Fruit fly (Drosophila melanogaster) S2 (cell line): ENCODE data around the gene gny.

Experiments
- CG8478 ChIP-seq: fragments of >200 bp; optimal IDR thresholded peaks from 2 replicates; lab custom pipeline; 2018
- CTCF ChIP-seq, 2 experiments: fragments of >200 bp; optimal IDR thresholded peaks; 2 replicates each; lab custom pipeline; 2018

DNA sequence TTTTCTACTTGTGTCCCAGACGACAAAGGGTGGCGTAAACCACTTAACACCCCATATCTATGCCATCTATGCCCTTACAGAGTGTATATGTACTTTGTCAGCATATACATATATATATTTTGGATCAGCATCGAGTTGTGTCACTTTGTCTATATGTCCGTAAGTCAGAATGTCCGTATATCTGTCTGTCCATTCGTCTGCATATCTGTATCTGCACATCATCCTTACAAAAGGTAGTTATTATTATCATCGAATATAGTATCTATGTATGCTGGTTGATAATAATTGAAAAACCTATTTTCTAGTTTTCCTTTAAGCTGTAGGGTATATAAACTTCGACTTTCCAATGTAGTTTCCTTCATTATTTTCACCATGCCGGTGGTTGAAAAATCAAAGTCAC, 28.8 kb upstream of the gny start:
- TF ChIP-seq CG8478 (lab: Kevin White, UChicago), result no peak
- no peak for TF ChIP-seq CTCF (optimal IDR thresholded peaks at IDR 0.05; lab: Kevin White, UChicago)
